Fruit fly (Drosophila melanogaster) whole organism, embryonic: ENCODE results near the gene CG13928.

Experiments used
- Asciz ChIP-seq: fragments of 200-800 bp; sonication (Bioruptor generic); optimal IDR thresholded peaks from 2 replicates; lab custom pipeline; 2017; ENCODE audit warnings: missing biosample characterization, mild to moderate bottlenecking, missing genetic modification characterization, missing genetic modification reagents
- Atf-2 ChIP-seq: fragments of 200-800 bp; sonication (Bioruptor generic); optimal IDR thresholded peaks from 2 replicates; lab custom pipeline; 2016; ENCODE audit warnings: missing biosample characterization, missing genetic modification characterization
- Atf6 ChIP-seq: fragments of 200-800 bp; sonication (Bioruptor generic); IDR thresholded peaks from 2 replicates; pipeline ENCODE4 v1.3.6; 2022; ENCODE audit warnings: missing biosample characterization, missing genetic modification characterization
- C15 ChIP-seq: fragments of 200-800 bp; sonication (Bioruptor generic); IDR thresholded peaks from 3 replicates; pipeline ENCODE4 v1.3.6; 2022; ENCODE audit warnings: missing biosample characterization, missing genetic modification characterization
- CG11695 ChIP-seq: fragments of 200-800 bp; sonication (Bioruptor generic); IDR thresholded peaks from 3 replicates; pipeline ENCODE4 v1.3.6; 2022; ENCODE audit warnings: missing biosample characterization, missing genetic modification characterization
- CG11696 ChIP-seq: fragments of 200-800 bp; sonication (Bioruptor generic); IDR thresholded peaks from 2 replicates; pipeline ENCODE4 v1.3.6; 2022; ENCODE audit warnings: missing biosample characterization, missing genetic modification characterization
- CG12769 ChIP-seq: fragments of 200-800 bp; sonication (Bioruptor generic); optimal IDR thresholded peaks from 2 replicates; lab custom pipeline; 2019; ENCODE audit warnings: missing biosample characterization, mild to moderate bottlenecking, missing genetic modification characterization, moderate library complexity
- CG13287 ChIP-seq: fragments of 200-800 bp; sonication (Bioruptor generic); IDR thresholded peaks from 2 replicates; pipeline ENCODE4 v1.3.6; 2022; ENCODE audit warnings: missing biosample characterization, missing genetic modification characterization; ENCODE audit not compliant: partially characterized antibody
- CG13894 ChIP-seq: fragments of 200-800 bp; sonication (Bioruptor generic); optimal IDR thresholded peaks from 3 replicates; lab custom pipeline; 2018; ENCODE audit warnings: missing biosample characterization, mild to moderate bottlenecking, missing genetic modification characterization, moderate library complexity
- CG14965 ChIP-seq: fragments of 200-800 bp; sonication (Bioruptor generic); optimal IDR thresholded peaks from 2 replicates; lab custom pipeline; 2016; ENCODE audit warnings: missing biosample characterization, missing genetic modification characterization, borderline replicate concordance
- CG2202 ChIP-seq: fragments of 200-800 bp; sonication (Bioruptor generic); optimal IDR thresholded peaks from 2 replicates; lab custom pipeline; 2018; ENCODE audit warnings: missing biosample characterization, mild to moderate bottlenecking, missing genetic modification characterization
- CG3995 ChIP-seq: fragments of 200-800 bp; sonication (Bioruptor generic); optimal IDR thresholded peaks from 3 replicates; lab custom pipeline; 2016; ENCODE audit warnings: missing biosample characterization, missing genetic modification characterization
- CG42726 ChIP-seq: fragments of 200-800 bp; sonication (Bioruptor generic); IDR thresholded peaks from 2 replicates; pipeline ENCODE4 v1.3.6; 2022; ENCODE audit warnings: missing biosample characterization, missing genetic modification characterization; ENCODE audit not compliant: partially characterized antibody
- CG4707 ChIP-seq: fragments of 200-800 bp; sonication (Bioruptor generic); optimal IDR thresholded peaks from 2 replicates; lab custom pipeline; 2018; ENCODE audit warnings: missing biosample characterization, mild to moderate bottlenecking, missing genetic modification characterization, moderate library complexity
- CG4854 ChIP-seq: fragments of 200-800 bp; sonication (Bioruptor generic); optimal IDR thresholded peaks from 2 replicates; lab custom pipeline; 2016; ENCODE audit warnings: missing biosample characterization, missing genetic modification characterization, inconsistent platforms
- CG6254 ChIP-seq: fragments of 200-800 bp; sonication (Bioruptor generic); optimal IDR thresholded peaks from 3 replicates; lab custom pipeline; 2017; ENCODE audit warnings: mild to moderate bottlenecking, missing biosample characterization, missing genetic modification reagents, missing genetic modification characterization
- CG8388 ChIP-seq: fragments of 200-800 bp; sonication (Bioruptor generic); optimal IDR thresholded peaks from 2 replicates; lab custom pipeline; 2019; ENCODE audit warnings: missing biosample characterization, mild to moderate bottlenecking, missing genetic modification characterization, moderate library complexity
- CoRest ChIP-seq: fragments of 200-800 bp; sonication (Bioruptor generic); optimal IDR thresholded peaks from 3 replicates; lab custom pipeline; 2018; ENCODE audit warnings: missing biosample characterization, mild to moderate bottlenecking, missing genetic modification characterization, moderate library complexity
- CrebB ChIP-seq: fragments of 200-800 bp; sonication (Bioruptor generic); optimal IDR thresholded peaks from 3 replicates; lab custom pipeline; 2018; ENCODE audit warnings: missing biosample characterization, mild to moderate bottlenecking, missing genetic modification characterization
- D19A ChIP-seq: fragments of 200-800 bp; optimal IDR thresholded peaks from 3 replicates; lab custom pipeline; 2019; ENCODE audit warnings: missing biosample characterization, mild to moderate bottlenecking, missing genetic modification characterization, moderate library complexity
- Dfd ChIP-seq, 2 experiments: fragments of >200 bp; optimal IDR thresholded peaks; 2 replicates each; lab custom pipeline; 2017; ENCODE audit warnings: missing biosample characterization in 2 of 2, missing genetic modification characterization in 2 of 2
- Dref ChIP-seq: fragments of 200-800 bp; sonication (Bioruptor generic); IDR thresholded peaks from 2 replicates; pipeline ENCODE4 v1.3.6; 2022; ENCODE audit warnings: missing biosample characterization, missing genetic modification characterization
- E2f1 ChIP-seq: fragments of 200-800 bp; sonication (Bioruptor generic); IDR thresholded peaks from 2 replicates; pipeline ENCODE4 v1.3.6; 2022; ENCODE audit warnings: missing biosample characterization, missing genetic modification characterization
- Ets65A ChIP-seq: fragments of 200-800 bp; sonication (Bioruptor generic); peaks from one replicate; lab custom pipeline; 2016; ENCODE audit warnings: missing biosample characterization, missing genetic modification characterization
- Fer3 ChIP-seq: fragments of 200-800 bp; sonication (Bioruptor generic); optimal IDR thresholded peaks from 2 replicates; lab custom pipeline; 2018; ENCODE audit warnings: missing biosample characterization, mild to moderate bottlenecking, missing genetic modification characterization, moderate library complexity
- Gsc ChIP-seq: fragments of 200-800 bp; sonication (Bioruptor generic); IDR thresholded peaks from 2 replicates; pipeline ENCODE4 v1.3.6; 2022; ENCODE audit warnings: missing biosample characterization, missing genetic modification characterization
- Gug ChIP-seq: fragments of 200-800 bp; sonication (Bioruptor generic); IDR thresholded peaks from 4 replicates; pipeline ENCODE4 v1.3.6; 2022; ENCODE audit warnings: missing biosample characterization, missing genetic modification characterization
- H2.0 ChIP-seq: fragments of 200-800 bp; sonication (Bioruptor generic); IDR thresholded peaks from 2 replicates; pipeline ENCODE4 v1.3.6; 2022; ENCODE audit warnings: missing biosample characterization, missing genetic modification characterization
- HLH54F ChIP-seq: fragments of 200-800 bp; sonication (Bioruptor generic); optimal IDR thresholded peaks from 3 replicates; lab custom pipeline; 2016; ENCODE audit warnings: missing biosample characterization, missing genetic modification characterization
- Hand ChIP-seq: fragments of 200-800 bp; sonication (Bioruptor generic); optimal IDR thresholded peaks from 2 replicates; lab custom pipeline; 2017; ENCODE audit warnings: mild to moderate bottlenecking, missing biosample characterization, missing genetic modification reagents, missing genetic modification characterization
- MTF-1 ChIP-seq: fragments of 200-800 bp; sonication (Bioruptor generic); optimal IDR thresholded peaks from 2 replicates; lab custom pipeline; 2018; ENCODE audit warnings: missing biosample characterization, mild to moderate bottlenecking, missing genetic modification characterization, borderline replicate concordance
- Myb ChIP-seq: fragments of 200-800 bp; sonication (Bioruptor generic); optimal IDR thresholded peaks from 2 replicates; lab custom pipeline; 2016; ENCODE audit warnings: missing biosample characterization, missing genetic modification characterization
- Ravus ChIP-seq: fragments of 200-800 bp; sonication (Bioruptor generic); IDR thresholded peaks from 2 replicates; pipeline ENCODE4 v1.3.6; 2022; ENCODE audit warnings: missing biosample characterization, missing genetic modification characterization
- Rfx ChIP-seq: fragments of 200-800 bp; sonication (Bioruptor generic); IDR thresholded peaks from 2 replicates; pipeline ENCODE4 v1.3.6; 2022; ENCODE audit warnings: missing biosample characterization, missing genetic modification characterization
- Trl ChIP-seq, 3 experiments: fragments of >200 bp in 2 of 3; fragments of 200-800 bp in 1 of 3; sonication (Bioruptor generic) in 1 of 3; optimal IDR thresholded peaks; 2 replicates in 1 of 3; 3 replicates in 2 of 3; lab custom pipeline; 2016 to 2017; ENCODE audit warnings: missing biosample characterization in 1 of 3, missing genetic modification characterization in 1 of 3
- ash1 ChIP-seq: fragments of 200-800 bp; sonication (Bioruptor generic); optimal IDR thresholded peaks from 2 replicates; lab custom pipeline; 2018; ENCODE audit warnings: missing biosample characterization, mild to moderate bottlenecking, missing genetic modification characterization
- br ChIP-seq: fragments of >200 bp; optimal IDR thresholded peaks from 2 replicates; lab custom pipeline; 2017
- chif ChIP-seq, 2 experiments: fragments of 200-800 bp; sonication (Bioruptor generic); optimal IDR thresholded peaks; 3 replicates each; lab custom pipeline; 2016; ENCODE audit warnings: missing biosample characterization in 2 of 2, missing genetic modification characterization in 2 of 2
- chinmo ChIP-seq: fragments of 200-800 bp; sonication (Bioruptor generic); IDR thresholded peaks from 4 replicates; pipeline ENCODE4 v1.3.6; 2022; ENCODE audit warnings: missing biosample characterization, missing genetic modification characterization; ENCODE audit not compliant: partially characterized antibody
- ken ChIP-seq: fragments of 200-800 bp; sonication (Bioruptor generic); IDR thresholded peaks from 3 replicates; pipeline ENCODE4 v1.3.6; 2022; ENCODE audit warnings: missing biosample characterization, missing genetic modification characterization
- lov ChIP-seq, 2 experiments: fragments of 200-800 bp in 1 of 2; fragments of >200 bp in 1 of 2; sonication (Bioruptor generic) in 1 of 2; IDR thresholded peaks in 1 of 2; optimal IDR thresholded peaks in 1 of 2; 2 replicates in 1 of 2; 3 replicates in 1 of 2; pipeline versions ENCODE4 v1.3.6 to Lab custom; 2017 to 2022; ENCODE audit warnings: missing biosample characterization in 1 of 2, missing genetic modification characterization in 1 of 2
- nmo ChIP-seq: fragments of 200-800 bp; sonication (Bioruptor generic); optimal IDR thresholded peaks from 2 replicates; lab custom pipeline; 2018; ENCODE audit warnings: missing biosample characterization, mild to moderate bottlenecking, missing genetic modification characterization, moderate library complexity
- onecut ChIP-seq: fragments of 200-800 bp; sonication (Bioruptor generic); IDR thresholded peaks from 2 replicates; pipeline ENCODE4 v1.3.6; 2022; ENCODE audit warnings: missing biosample characterization, missing genetic modification characterization
- org-1 ChIP-seq: fragments of 200-800 bp; sonication (Bioruptor generic); optimal IDR thresholded peaks from 2 replicates; lab custom pipeline; 2017; ENCODE audit warnings: missing biosample characterization, missing genetic modification characterization
- peb ChIP-seq: fragments of 200-800 bp; sonication (Bioruptor generic); IDR thresholded peaks from 2 replicates; pipeline ENCODE4 v1.3.6; 2022; ENCODE audit warnings: missing biosample characterization, missing genetic modification characterization
- sd ChIP-seq: fragments of 200-800 bp; sonication (Bioruptor generic); optimal IDR thresholded peaks from 3 replicates; lab custom pipeline; 2018; ENCODE audit warnings: missing biosample characterization, mild to moderate bottlenecking, missing genetic modification characterization, moderate library complexity
- sens ChIP-seq: fragments of 200-800 bp; sonication (Bioruptor generic); peaks from one replicate; lab custom pipeline; 2016; ENCODE audit warnings: missing biosample characterization, missing genetic modification characterization
- sisA ChIP-seq: fragments of 200-800 bp; sonication (Bioruptor generic); IDR thresholded peaks from 2 replicates; pipeline ENCODE4 v1.3.6; 2022; ENCODE audit warnings: missing biosample characterization, missing genetic modification characterization
- tio ChIP-seq: fragments of 200-800 bp; sonication (Bioruptor generic); optimal IDR thresholded peaks from 2 replicates; lab custom pipeline; 2017; ENCODE audit warnings: missing biosample characterization, missing genetic modification characterization, inconsistent platforms
- tna ChIP-seq: fragments of 200-800 bp; sonication (Bioruptor generic); IDR thresholded peaks from 2 replicates; pipeline ENCODE4 v1.3.6; 2022; ENCODE audit warnings: missing biosample characterization, missing genetic modification characterization; ENCODE audit not compliant: partially characterized antibody

CG13928 gene

dm6 chr3L:1584003-1584402, 44.2 kb downstream of the CG13928 start (continued):
- TF ChIP-seq Ravus (GFP tag; lab: Robert Waterston, UW) (no peak), sisA (GFP tag; lab: Robert Waterston, UW) (peak; percentile 30; the same call in 1 of the 2 replicates), CoRest (tag; lab: Kevin White, UChicago) (peak; percentile 60), CG13894 (tag; lab: Kevin White, UChicago) (no peak), Rfx (GFP tag; lab: Robert Waterston, UW) (peak; percentile 66), CG3995 (GFP tag; lab: Kevin White, UChicago) (no peak), CG14965 (GFP tag; lab: Kevin White, UChicago) (no peak), CG2202 (peak; percentile 46), Trl (optimal IDR thresholded peaks at IDR 0.05; lab: Kevin White, UChicago) (no peak), Trl (GFP tag; optimal IDR thresholded peaks at IDR 0.05; lab: Kevin White, UChicago) (no peak), Dref (GFP tag; lab: Robert Waterston, UW) (no peak), CG4707 (GFP tag; lab: Kevin White, UChicago) (peak; percentile 52), Gug (GFP tag; lab: Robert Waterston, UW) (peak; percentile 44; the same call in 2 of the 4 replicates), peb (GFP tag; lab: Robert Waterston, UW) (no peak), CG42726 (GFP tag; lab: Robert Waterston, UW) (no peak), CG13287 (GFP tag; lab: Robert Waterston, UW) (no peak), CG4854 (GFP tag; lab: Kevin White, UChicago) (no peak), br (lab: Kevin White, UChicago) (no peak), H2.0 (GFP tag; lab: Robert Waterston, UW) (peak; percentile 57), sens (GFP tag; lab: Kevin White, UChicago) (peak; percentile 93), Hand (GFP tag; lab: Kevin White, UChicago) (no peak), CrebB (tag; lab: Kevin White, UChicago) (peak; percentile 12), C15 (GFP tag; lab: Robert Waterston, UW) (no peak), Atf6 (GFP tag; lab: Robert Waterston, UW) (peak; percentile 36; the same call in 1 of the 2 replicates), nmo (GFP tag; lab: Kevin White, UChicago) (peak; percentile 73), Myb (GFP tag; lab: Kevin White, UChicago) (no peak), chinmo (GFP tag; lab: Robert Waterston, UW) (no peak), ash1 (GFP tag; lab: Kevin White, UChicago) (no peak), lov (optimal IDR thresholded peaks at IDR 0.05; lab: Kevin White, UChicago) (no peak), lov (GFP tag; IDR thresholded peaks at IDR 0.05; lab: Robert Waterston, UW) (0 out of 3 replicates have a peak, but pooled peaks have one; percentile 69), org-1 (peak; percentile 45), Fer3 (peak; percentile 26), Ets65A (peak; percentile 96), CG12769 (peak; percentile 70), ken (GFP tag; lab: Robert Waterston, UW) (peak; percentile 64; the same call in 2 of the 3 replicates), tio (peak; percentile 54), CG6254 (GFP tag; lab: Kevin White, UChicago) (peak; percentile 30), HLH54F (GFP tag; lab: Kevin White, UChicago) (no peak), tna (GFP tag; lab: Robert Waterston, UW) (no peak), onecut (GFP tag; lab: Robert Waterston, UW) (no peak), CG11696 (GFP tag; lab: Robert Waterston, UW) (peak; percentile 37; the same call in 1 of the 2 replicates), sd (no peak), chif (GFP tag; optimal IDR thresholded peaks at IDR 0.05; lab: Kevin White, UChicago) (peak; percentile 70 to 82), CG8388 (GFP tag; lab: Kevin White, UChicago) (peak; percentile 62), MTF-1 (GFP tag; lab: Kevin White, UChicago) (no peak), E2f1 (GFP tag; lab: Robert Waterston, UW) (peak; percentile 34; the same call in 1 of the 2 replicates), Asciz (peak; percentile 68), Atf-2 (GFP tag; lab: Kevin White, UChicago) (peak; percentile 47), CG11695 (GFP tag; lab: Robert Waterston, UW) (peak; percentile 56; the same call in 1 of the 3 replicates), Gsc (GFP tag; lab: Robert Waterston, UW) (no peak), Dfd (GFP tag; optimal IDR thresholded peaks at IDR 0.05; lab: Kevin White, UChicago) (no peak), D19A (no peak)
